Worm (Caenorhabditis elegans) whole organism, L2 larva: ENCODE measurements around the gene ZC374.2.

Experiments
- aly-2 ChIP-seq: fragments of 150-350 bp; optimal IDR thresholded peaks from 2 replicates; lab custom pipeline; 2014; ENCODE audit warnings: missing biosample characterization, missing genetic modification characterization
- fos-1 ChIP-seq: fragments of 150-350 bp; optimal IDR thresholded peaks from 2 replicates; lab custom pipeline; 2014; ENCODE audit warnings: missing biosample characterization, missing genetic modification characterization
- nhr-11 ChIP-seq: fragments of 150-350 bp; optimal IDR thresholded peaks from 2 replicates; lab custom pipeline; 2014; ENCODE audit warnings: missing biosample characterization, missing genetic modification characterization

- TF ChIP-seq fos-1 (tag; lab: Kevin White, UChicago), result no peak
- TF ChIP-seq nhr-11 (tag; lab: Kevin White, UChicago), result no peak
- no peak for TF ChIP-seq aly-2
These were observed 60.1 kb downstream of the ZC374.2 start for ce11 chrX:9987166-9987565.
